Fruit fly (Drosophila melanogaster) Kc167 (cell line): ENCODE data around the gene Mvl.

Experiments used
- Myc ChIP-seq: fragments of >200 bp; optimal IDR thresholded peaks from 2 replicates; lab custom pipeline; 2017; ENCODE audit warnings: missing external identifiers
- Sin3A ChIP-seq: fragments of >200 bp; optimal IDR thresholded peaks from 2 replicates; lab custom pipeline; 2018; ENCODE audit warnings: missing external identifiers
- h ChIP-seq: fragments of >200 bp; optimal IDR thresholded peaks from 3 replicates; lab custom pipeline; 2018; ENCODE audit warnings: missing external identifiers
- insv ChIP-seq: fragments of >200 bp; optimal IDR thresholded peaks from 3 replicates; lab custom pipeline; 2018; ENCODE audit warnings: missing external identifiers
- psq ChIP-seq: fragments of >200 bp; optimal IDR thresholded peaks from 2 replicates; lab custom pipeline; 2017; ENCODE audit warnings: missing external identifiers
- ttk ChIP-seq: sonication (Bioruptor generic); optimal IDR thresholded peaks from 2 replicates; lab custom pipeline; 2017; ENCODE audit warnings: missing external identifiers

Gene Mvl

DNA sequence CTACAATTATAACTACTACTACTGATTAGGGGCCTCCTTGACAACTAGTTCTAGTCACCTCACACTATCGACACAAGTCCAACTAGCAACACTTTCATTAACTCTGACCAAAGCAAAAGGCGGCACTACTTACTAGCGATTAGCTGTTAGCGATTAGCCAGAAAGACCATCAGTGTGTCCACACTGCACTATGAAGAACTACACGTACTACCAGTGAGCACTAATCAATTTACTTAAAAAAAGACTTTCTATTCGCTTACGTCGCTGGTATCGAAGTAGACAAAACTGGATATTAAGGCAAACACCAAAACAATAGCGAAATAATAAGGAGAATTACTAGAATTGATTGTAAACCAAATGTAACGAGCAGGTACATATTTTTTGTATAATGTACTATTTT, 46.8 kb downstream of the Mvl start:
- TF ChIP-seq insv (lab: Kevin White, UChicago): no peak
- no peak for TF ChIP-seq Myc (lab: Kevin White, UChicago)
- no peak for TF ChIP-seq Sin3A
- TF ChIP-seq ttk (lab: Kevin White, UChicago): no peak
- no peak for TF ChIP-seq h (lab: Kevin White, UChicago)
- no peak for TF ChIP-seq psq

DNA sequence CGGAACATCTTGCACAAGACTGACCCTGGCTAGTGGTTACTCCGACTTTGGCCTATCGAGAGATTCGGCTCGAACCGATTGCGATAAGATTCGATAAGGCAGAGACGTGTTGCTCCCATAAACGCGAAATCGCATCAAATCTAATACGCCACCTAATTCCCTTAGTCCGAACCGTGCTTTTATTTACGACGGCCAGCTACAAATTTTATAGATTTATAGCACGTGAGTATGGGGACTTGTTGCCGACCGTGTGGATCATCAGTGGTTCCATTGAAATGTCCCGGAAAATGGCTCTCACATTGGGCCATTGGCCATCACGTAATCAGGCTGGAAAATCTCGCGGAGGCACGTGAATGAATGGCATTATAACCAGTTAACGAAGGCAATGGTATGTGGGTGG, 53.6 kb downstream of the Mvl start, which contains the start of gene Alp5:
Gene Alp5, minus strand, starts transcription at position 24 of the 400 bp plus-strand sequence.
- TF ChIP-seq h (lab: Kevin White, UChicago) (no peak), Sin3A (no peak), ttk (lab: Kevin White, UChicago) (no peak), Myc (lab: Kevin White, UChicago) (no peak)
